Fruit fly (Drosophila melanogaster) whole organism, adult: ENCODE measurements around the gene CG32147.

Experiments used
- CG11617 ChIP-seq: fragments of 200-800 bp; sonication (Bioruptor generic); optimal IDR thresholded peaks from 2 replicates; lab custom pipeline; 2017; ENCODE audit warnings: mild to moderate bottlenecking, missing biosample characterization, missing genetic modification reagents, missing genetic modification characterization
- CG7045 ChIP-seq: fragments of 200-800 bp; sonication (Bioruptor generic); optimal IDR thresholded peaks from 2 replicates; lab custom pipeline; 2017; ENCODE audit warnings: missing biosample characterization, mild to moderate bottlenecking, missing genetic modification characterization
- CG7101 ChIP-seq: fragments of 200-800 bp; sonication (Bioruptor generic); optimal IDR thresholded peaks from 2 replicates; lab custom pipeline; 2018; ENCODE audit warnings: missing biosample characterization, mild to moderate bottlenecking, missing genetic modification characterization, moderate library complexity
- Clk ChIP-seq: fragments of 200-800 bp; sonication (Bioruptor generic); optimal IDR thresholded peaks from 2 replicates; lab custom pipeline; 2017; ENCODE audit warnings: missing biosample characterization, missing genetic modification characterization
- Mnt ChIP-seq: fragments of 200-800 bp; sonication (Bioruptor generic); optimal IDR thresholded peaks from 2 replicates; lab custom pipeline; 2016; ENCODE audit warnings: missing biosample characterization, mild to moderate bottlenecking, missing genetic modification characterization
- cic ChIP-seq: fragments of 200-800 bp; sonication (Bioruptor generic); optimal IDR thresholded peaks from 2 replicates; lab custom pipeline; 2017; ENCODE audit warnings: missing biosample characterization, mild to moderate bottlenecking, missing genetic modification characterization, moderate library complexity
- cnc ChIP-seq, 2 experiments: fragments of >200 bp; optimal IDR thresholded peaks; 2 replicates each; lab custom pipeline; 2017
- kay ChIP-seq: fragments of 200-800 bp; sonication (Bioruptor generic); peaks from one replicate; lab custom pipeline; 2016; ENCODE audit warnings: missing biosample characterization, missing genetic modification characterization, borderline replicate concordance

DNA sequence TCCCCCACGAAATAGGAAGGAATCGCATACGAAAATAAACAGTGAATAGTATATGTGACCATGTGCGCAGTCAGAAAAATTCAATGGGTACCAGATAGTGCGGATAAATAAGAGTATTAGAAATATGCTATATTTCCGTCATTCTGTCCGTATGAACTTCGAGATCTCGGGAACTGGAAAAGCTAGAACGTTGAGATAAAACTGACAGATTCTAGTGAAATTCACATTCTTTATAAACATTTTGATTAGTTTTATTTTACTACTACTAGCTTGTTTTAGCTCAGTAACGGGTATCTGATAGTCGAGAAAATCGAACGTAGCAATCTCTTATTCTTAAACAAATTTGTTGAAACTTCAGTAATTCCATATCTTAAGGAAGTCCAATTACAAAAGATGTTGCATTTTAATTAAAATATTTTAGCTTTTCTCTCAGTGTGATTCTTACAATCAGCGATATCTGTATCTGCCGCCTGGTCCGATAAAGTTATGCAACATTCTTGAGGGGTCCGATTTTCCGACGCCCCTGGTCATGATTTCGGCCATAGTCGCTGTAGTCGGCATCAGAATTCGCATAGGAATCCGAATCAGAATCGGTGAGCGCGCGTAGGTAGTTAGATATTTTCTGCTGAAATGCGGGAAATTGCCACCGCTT lies 28.7 kb upstream of the CG32147 start:
- no peak for TF ChIP-seq kay
- no peak for TF ChIP-seq Clk (GFP tag; lab: Kevin White, UChicago)
- TF ChIP-seq cnc (optimal IDR thresholded peaks at IDR 0.05; lab: Kevin White, UChicago) = no peak
- TF ChIP-seq Mnt (GFP tag; lab: Kevin White, UChicago) = no peak
- no peak for TF ChIP-seq CG11617 (GFP tag; lab: Kevin White, UChicago)
- no peak for TF ChIP-seq CG7101 (tag; lab: Kevin White, UChicago)
- no peak for TF ChIP-seq cic
- no peak for TF ChIP-seq CG7045 (GFP tag; lab: Kevin White, UChicago)
